Worm (Caenorhabditis elegans) whole organism, L1 larva: ENCODE measurements around the gene abcf-1.

ENCODE experiments used
- C04F5.9 ChIP-seq: sonication (generic microtip); optimal IDR thresholded peaks from 2 replicates; lab custom pipeline; 2016; ENCODE audit warnings: missing genetic modification characterization, missing compliant biosample characterization
- C16A3.4 ChIP-seq: fragments of 150-350 bp; optimal IDR thresholded peaks from 2 replicates; lab custom pipeline; 2014; ENCODE audit warnings: missing biosample characterization, missing genetic modification characterization
- C34B4.2 ChIP-seq: sonication (generic microtip); optimal IDR thresholded peaks from 2 replicates; lab custom pipeline; 2017; ENCODE audit warnings: mild to moderate bottlenecking, missing genetic modification characterization, missing compliant biosample characterization
- F16B12.6 ChIP-seq: fragments of 150-350 bp; optimal IDR thresholded peaks from 2 replicates; lab custom pipeline; 2014; ENCODE audit warnings: missing biosample characterization, missing genetic modification characterization
- Y116A8C.19 ChIP-seq: sonication (generic microtip); optimal IDR thresholded peaks from 2 replicates; lab custom pipeline; 2016; ENCODE audit warnings: missing compliant biosample characterization, missing genetic modification characterization, borderline replicate concordance
- aly-2 ChIP-seq: fragments of 150-350 bp; optimal IDR thresholded peaks from 2 replicates; lab custom pipeline; 2014; ENCODE audit warnings: missing biosample characterization, missing genetic modification characterization
- ama-1 ChIP-seq: fragments of 150-350 bp; optimal IDR thresholded peaks from 2 replicates; lab custom pipeline; 2014
- ceh-82 ChIP-seq, 3 experiments: fragments of 150-350 bp in 1 of 3; sonication (generic microtip) in 2 of 3; optimal IDR thresholded peaks; 2 replicates each; lab custom pipeline; 2014 to 2017; ENCODE audit warnings: missing biosample characterization in 3 of 3, missing genetic modification characterization in 3 of 3
- ceh-88 ChIP-seq: fragments of 200-800 bp; sonication (Bioruptor generic); IDR thresholded peaks from 2 replicates; pipeline ENCODE4 v1.3.6; 2022; ENCODE audit warnings: missing genetic modification characterization, missing compliant biosample characterization
- ceh-90 ChIP-seq: sonication (generic microtip); optimal IDR thresholded peaks from 2 replicates; lab custom pipeline; 2016; ENCODE audit warnings: missing genetic modification characterization, missing compliant biosample characterization
- dpl-1 ChIP-seq, 3 experiments: fragments of 150-350 bp in 2 of 3; sonication (generic microtip) in 1 of 3; optimal IDR thresholded peaks; 2 replicates each; lab custom pipeline; 2014 to 2017; ENCODE audit warnings: missing biosample characterization in 3 of 3, missing genetic modification characterization in 3 of 3, missing genetic modification reagents in 3 of 3
- dsc-1 ChIP-seq: sonication (generic microtip); optimal IDR thresholded peaks from 2 replicates; lab custom pipeline; 2016; ENCODE audit warnings: mild to moderate bottlenecking, missing genetic modification characterization, missing compliant biosample characterization
- efl-3 ChIP-seq: fragments of 200-800 bp; sonication (Bioruptor generic); optimal IDR thresholded peaks from 2 replicates; lab custom pipeline; 2018; ENCODE audit warnings: mild to moderate bottlenecking, missing genetic modification characterization, missing compliant biosample characterization
- egl-13 ChIP-seq: sonication (generic microtip); optimal IDR thresholded peaks from 2 replicates; lab custom pipeline; 2016; ENCODE audit warnings: missing genotype, missing genetic modification reagents, missing genetic modification characterization, missing compliant biosample characterization
- egl-27 ChIP-seq, 2 experiments: fragments of 150-350 bp in 1 of 2; sonication (generic microtip); optimal IDR thresholded peaks; 3 replicates each; lab custom pipeline; 2017 to 2018; ENCODE audit warnings: missing biosample characterization in 2 of 2, missing genetic modification characterization in 2 of 2, missing genetic modification reagents in 2 of 2
- elt-2 ChIP-seq: sonication (generic microtip); optimal IDR thresholded peaks from 2 replicates; lab custom pipeline; 2016; ENCODE audit warnings: missing genetic modification characterization, mild to moderate bottlenecking, inconsistent platforms, missing compliant biosample characterization, missing genetic modification reagents
- elt-3 ChIP-seq, 6 experiments: fragments of 150-350 bp in 1 of 6; sonication (generic microtip); optimal IDR thresholded peaks; 2 replicates each; lab custom pipeline; 2017 to 2018; ENCODE audit warnings: missing biosample characterization in 6 of 6, missing genetic modification characterization in 6 of 6, inconsistent platforms in 1 of 6
- ets-5 ChIP-seq: fragments of 200-800 bp; sonication (Bioruptor generic); IDR thresholded peaks from 2 replicates; pipeline ENCODE4 v1.3.6; 2022; ENCODE audit warnings: missing genetic modification characterization, missing compliant biosample characterization
- fkh-4 ChIP-seq: sonication (generic microtip); optimal IDR thresholded peaks from 2 replicates; lab custom pipeline; 2016; ENCODE audit warnings: missing compliant biosample characterization, missing genetic modification characterization, borderline replicate concordance
- fkh-8 ChIP-seq: sonication (generic microtip); optimal IDR thresholded peaks from 2 replicates; lab custom pipeline; 2016; ENCODE audit warnings: mild to moderate bottlenecking, missing genetic modification characterization, missing compliant biosample characterization
- fos-1 ChIP-seq: fragments of 150-350 bp; optimal IDR thresholded peaks from 2 replicates; lab custom pipeline; 2014; ENCODE audit warnings: missing biosample characterization, missing genetic modification characterization
- grh-1 ChIP-seq: fragments of 200-800 bp; sonication (Bioruptor generic); IDR thresholded peaks from 2 replicates; pipeline ENCODE4 v1.3.6; 2022; ENCODE audit warnings: missing genetic modification reagents, missing genetic modification characterization, missing compliant biosample characterization
- hlh-17 ChIP-seq: fragments of 200-800 bp; sonication (Bioruptor generic); optimal IDR thresholded peaks from 2 replicates; lab custom pipeline; 2018; ENCODE audit warnings: missing genetic modification characterization, mild to moderate bottlenecking, missing compliant biosample characterization, moderate library complexity, borderline replicate concordance
- hpl-2 ChIP-seq: fragments of 150-350 bp; optimal IDR thresholded peaks from 2 replicates; lab custom pipeline; 2014; ENCODE audit warnings: missing biosample characterization, missing genetic modification reagents, missing genetic modification characterization
- irx-1 ChIP-seq: sonication (generic microtip); optimal IDR thresholded peaks from 2 replicates; lab custom pipeline; 2016; ENCODE audit warnings: missing genetic modification characterization, missing compliant biosample characterization
- isw-1 ChIP-seq: fragments of 200-800 bp; sonication (Bioruptor generic); IDR thresholded peaks from 2 replicates; pipeline ENCODE4 v1.3.6; 2022; ENCODE audit warnings: missing genetic modification characterization, missing compliant biosample characterization
- jun-1 ChIP-seq: fragments of 150-350 bp; optimal IDR thresholded peaks from 2 replicates; lab custom pipeline; 2014; ENCODE audit warnings: missing biosample characterization, missing genetic modification reagents, missing genetic modification characterization
- lin-13 ChIP-seq: fragments of 150-350 bp; optimal IDR thresholded peaks from 2 replicates; lab custom pipeline; 2014; ENCODE audit warnings: missing biosample characterization, missing genetic modification reagents, missing genetic modification characterization
- lir-3 ChIP-seq: sonication (generic microtip); optimal IDR thresholded peaks from 2 replicates; lab custom pipeline; 2016; ENCODE audit warnings: mild to moderate bottlenecking, missing genetic modification characterization, moderate library complexity, missing compliant biosample characterization; ENCODE audit not compliant: poor library complexity
- lsy-2 ChIP-seq, 2 experiments: fragments of 150-350 bp; optimal IDR thresholded peaks; 2 replicates each; lab custom pipeline; 2014; ENCODE audit warnings: missing biosample characterization in 2 of 2, missing genetic modification characterization in 2 of 2
- mab-9 ChIP-seq: fragments of 200-800 bp; sonication (Bioruptor generic); IDR thresholded peaks from 2 replicates; pipeline ENCODE4 v1.3.6; 2022; ENCODE audit warnings: missing genetic modification reagents, missing genetic modification characterization, missing compliant biosample characterization
- mdl-1 ChIP-seq, 2 experiments: fragments of 150-350 bp; optimal IDR thresholded peaks; 2 replicates each; lab custom pipeline; 2014 to 2017; ENCODE audit warnings: missing biosample characterization in 2 of 2, missing genetic modification characterization in 2 of 2, inconsistent platforms in 1 of 2
- mef-2 ChIP-seq: fragments of 150-350 bp; optimal IDR thresholded peaks from 2 replicates; lab custom pipeline; 2014; ENCODE audit warnings: missing biosample characterization, missing genetic modification characterization
- nhr-19 ChIP-seq: fragments of 200-800 bp; sonication (Bioruptor generic); conservative IDR thresholded peaks from 2 replicates; pipeline ENCODE4 v1.3.6; 2022; ENCODE audit warnings: missing genetic modification characterization, missing compliant biosample characterization
- nhr-20 ChIP-seq: sonication (generic microtip); optimal IDR thresholded peaks from 2 replicates; lab custom pipeline; 2016; ENCODE audit warnings: mild to moderate bottlenecking, missing genetic modification characterization, missing compliant biosample characterization
- nhr-28 ChIP-seq: fragments of 150-350 bp; optimal IDR thresholded peaks from 2 replicates; lab custom pipeline; 2014; ENCODE audit warnings: missing biosample characterization, missing genetic modification characterization
- nhr-76 ChIP-seq: sonication (generic microtip); optimal IDR thresholded peaks from 2 replicates; lab custom pipeline; 2017; ENCODE audit warnings: missing biosample characterization, missing genetic modification characterization
- nhr-77 ChIP-seq: fragments of 150-350 bp; optimal IDR thresholded peaks from 2 replicates; lab custom pipeline; 2014; ENCODE audit warnings: missing biosample characterization, missing genetic modification characterization
- nhr-84 ChIP-seq: sonication (generic microtip); optimal IDR thresholded peaks from 2 replicates; lab custom pipeline; 2017; ENCODE audit warnings: missing biosample characterization, missing genetic modification characterization
- nhr-85 ChIP-seq: sonication (generic microtip); peaks from one replicate; lab custom pipeline; 2016; ENCODE audit warnings: missing genetic modification characterization, inconsistent platforms, missing compliant biosample characterization
- pqm-1 ChIP-seq: sonication (generic microtip); optimal IDR thresholded peaks from 3 replicates; lab custom pipeline; 2017; ENCODE audit warnings: missing biosample characterization, missing genetic modification characterization
- skn-1 ChIP-seq: fragments of 150-350 bp; optimal IDR thresholded peaks from 2 replicates; lab custom pipeline; 2014; ENCODE audit warnings: missing biosample characterization, missing genetic modification characterization
- snpc-4 ChIP-seq: fragments of 150-350 bp; optimal IDR thresholded peaks from 2 replicates; lab custom pipeline; 2014; ENCODE audit warnings: missing biosample characterization, missing genetic modification characterization
- snu-23 ChIP-seq: sonication (generic microtip); optimal IDR thresholded peaks from 2 replicates; lab custom pipeline; 2016; ENCODE audit warnings: missing genetic modification characterization, missing compliant biosample characterization
- sptf-1 ChIP-seq: fragments of 150-350 bp; optimal IDR thresholded peaks from 2 replicates; lab custom pipeline; 2014; ENCODE audit warnings: missing biosample characterization, missing genetic modification characterization
- swsn-7 ChIP-seq: sonication (generic microtip); optimal IDR thresholded peaks from 2 replicates; lab custom pipeline; 2016; ENCODE audit warnings: missing genetic modification characterization, missing compliant biosample characterization
- tlp-1 ChIP-seq: fragments of 150-350 bp; optimal IDR thresholded peaks from 2 replicates; lab custom pipeline; 2014; ENCODE audit warnings: missing biosample characterization, missing genetic modification characterization
- unc-30 ChIP-seq: sonication (generic microtip); optimal IDR thresholded peaks from 2 replicates; lab custom pipeline; 2017; ENCODE audit warnings: missing biosample characterization, missing genetic modification characterization
- unc-62 ChIP-seq: fragments of 150-350 bp; optimal IDR thresholded peaks from 2 replicates; lab custom pipeline; 2014; ENCODE audit warnings: missing biosample characterization, missing genetic modification reagents, missing genetic modification characterization
- vab-15 ChIP-seq: sonication (generic microtip); optimal IDR thresholded peaks from 2 replicates; lab custom pipeline; 2017; ENCODE audit warnings: missing genotype, mild to moderate bottlenecking, missing genetic modification characterization, missing compliant biosample characterization
- xbp-1 ChIP-seq: sonication (generic microtip); optimal IDR thresholded peaks from 2 replicates; lab custom pipeline; 2016; ENCODE audit warnings: missing genetic modification characterization, missing compliant biosample characterization
- zag-1 ChIP-seq: fragments of 150-350 bp; optimal IDR thresholded peaks from 2 replicates; lab custom pipeline; 2014; ENCODE audit warnings: missing biosample characterization, missing genetic modification characterization
- ztf-4 ChIP-seq: fragments of 150-350 bp; optimal IDR thresholded peaks from 2 replicates; lab custom pipeline; 2014; ENCODE audit warnings: missing biosample characterization, missing genetic modification characterization

Gene abcf-1

ce11 chrV:12733465-12734248 is 29.5 kb downstream of the abcf-1 start, which contains the start of the genes dhs-21 and xbx-9 (continued):
- TF ChIP-seq C16A3.4 (tag; lab: Kevin White, UChicago), result no peak
- no peak for TF ChIP-seq sptf-1 (tag; lab: Kevin White, UChicago)
- TF ChIP-seq isw-1 (GFP tag; lab: Robert Waterston, UW), result no peak
- TF ChIP-seq aly-2 (tag; lab: Kevin White, UChicago), result no peak
- no peak for TF ChIP-seq hpl-2 (GFP tag; lab: Kevin White, UChicago)
- no peak for TF ChIP-seq dpl-1 (GFP tag; optimal IDR thresholded peaks at IDR 0.05; lab: Kevin White, UChicago)
- no peak for TF ChIP-seq ztf-4 (tag; lab: Kevin White, UChicago)
- TF ChIP-seq mdl-1 (tag; optimal IDR thresholded peaks at IDR 0.05; lab: Kevin White, UChicago), result no peak
- no peak for TF ChIP-seq fos-1
- TF ChIP-seq nhr-77, result no peak
- TF ChIP-seq efl-3 (GFP tag; lab: Kevin White, UChicago), result no peak
- no peak for TF ChIP-seq skn-1 (tag; lab: Kevin White, UChicago)
- TF ChIP-seq C04F5.9 (tag; lab: Kevin White, UChicago), result no peak
- no peak for TF ChIP-seq snpc-4
- no peak for TF ChIP-seq egl-13 (tag; lab: Kevin White, UChicago)
- no peak for TF ChIP-seq C34B4.2 (tag; lab: Kevin White, UChicago)
- TF ChIP-seq elt-3 (tag; optimal IDR thresholded peaks at IDR 0.05; lab: Kevin White, UChicago), result peak in 4 of 6 experiments; percentile 32 to 88 (median 74)
- TF ChIP-seq lin-13 (GFP tag; lab: Kevin White, UChicago), result no peak
- TF ChIP-seq lir-3 (tag; lab: Kevin White, UChicago), result no peak
- TF ChIP-seq ceh-88 (GFP tag; lab: Robert Waterston, UW), result no peak
- TF ChIP-seq nhr-76 (tag; lab: Kevin White, UChicago), result no peak
- no peak for TF ChIP-seq unc-30 (tag; lab: Kevin White, UChicago)
- no peak for TF ChIP-seq dsc-1 (tag; lab: Kevin White, UChicago)
- no peak for TF ChIP-seq tlp-1
- no peak for TF ChIP-seq ama-1 (lab: Kevin White, UChicago)
- no peak for TF ChIP-seq F16B12.6 (tag; lab: Kevin White, UChicago)
- no peak for TF ChIP-seq jun-1 (tag; lab: Kevin White, UChicago)
- TF ChIP-seq mef-2, result no peak
- TF ChIP-seq swsn-7 (tag; lab: Kevin White, UChicago), result no peak
- no peak for TF ChIP-seq hlh-17 (GFP tag; lab: Kevin White, UChicago)
- TF ChIP-seq vab-15 (tag; lab: Kevin White, UChicago), result no peak
- no peak for TF ChIP-seq nhr-28 (tag; lab: Kevin White, UChicago)
- no peak for TF ChIP-seq xbp-1
- peak; percentile 43 for TF ChIP-seq nhr-20 (tag; lab: Kevin White, UChicago)
- TF ChIP-seq egl-27 (tag; optimal IDR thresholded peaks at IDR 0.05; lab: Kevin White, UChicago), result no peak
- TF ChIP-seq ceh-90, result no peak
- TF ChIP-seq nhr-84 (tag; lab: Kevin White, UChicago), result no peak
- TF ChIP-seq unc-62 (GFP tag; lab: Kevin White, UChicago), result no peak
- peak in 1 of 2 experiments; percentile 26 for TF ChIP-seq lsy-2 (tag; optimal IDR thresholded peaks at IDR 0.05; lab: Kevin White, UChicago)
- no peak for TF ChIP-seq zag-1 (tag; lab: Kevin White, UChicago)
- no peak for TF ChIP-seq nhr-85 (tag; lab: Kevin White, UChicago)
- TF ChIP-seq mab-9 (GFP tag; lab: Robert Waterston, UW), result no peak
- TF ChIP-seq grh-1, result no peak
- TF ChIP-seq ets-5 (GFP tag; lab: Robert Waterston, UW), result no peak
- TF ChIP-seq elt-2 (tag; lab: Kevin White, UChicago), result peak; percentile 60
- TF ChIP-seq snu-23 (GFP tag; lab: Kevin White, UChicago), result no peak
- no peak for TF ChIP-seq Y116A8C.19 (tag; lab: Kevin White, UChicago)
- no peak for TF ChIP-seq ceh-82 (tag; optimal IDR thresholded peaks at IDR 0.05; lab: Kevin White, UChicago)
- TF ChIP-seq irx-1 (tag; lab: Kevin White, UChicago), result no peak
- TF ChIP-seq nhr-19 (GFP tag; lab: Robert Waterston, UW), result no peak
- TF ChIP-seq fkh-4, result no peak
- no peak for TF ChIP-seq fkh-8 (tag; lab: Kevin White, UChicago)
- no peak for TF ChIP-seq pqm-1 (tag; lab: Kevin White, UChicago)
